Fruit fly (Drosophila melanogaster) whole organism, pupa: Measurements from ENCODE around the gene mRpS33.

ENCODE experiments used
- CG12605 ChIP-seq: fragments of 200-800 bp; sonication (Bioruptor generic); IDR thresholded peaks from 2 replicates; pipeline ENCODE4 v1.3.6; 2022; ENCODE audit warnings: missing biosample characterization, missing genetic modification characterization
- CG13204 ChIP-seq: fragments of 200-800 bp; sonication (Bioruptor generic); optimal IDR thresholded peaks from 2 replicates; lab custom pipeline; 2018; ENCODE audit warnings: missing biosample characterization, mild to moderate bottlenecking, missing genetic modification characterization, moderate library complexity
- CG17806 ChIP-seq: fragments of 200-800 bp; sonication (Bioruptor generic); optimal IDR thresholded peaks from 2 replicates; lab custom pipeline; 2018; ENCODE audit warnings: missing biosample characterization, mild to moderate bottlenecking, missing genetic modification characterization, moderate library complexity
- CG32121 ChIP-seq: fragments of 200-800 bp; sonication (Bioruptor generic); IDR thresholded peaks from 2 replicates; pipeline ENCODE4 v1.3.6; 2022; ENCODE audit warnings: missing biosample characterization, missing genetic modification characterization
- CG34367 ChIP-seq: fragments of 200-800 bp; sonication (Bioruptor generic); optimal IDR thresholded peaks from 2 replicates; lab custom pipeline; 2018; ENCODE audit warnings: missing biosample characterization, mild to moderate bottlenecking, missing genetic modification characterization
- CG8301 ChIP-seq: fragments of 200-800 bp; sonication (Bioruptor generic); optimal IDR thresholded peaks from 2 replicates; lab custom pipeline; 2018; ENCODE audit warnings: missing biosample characterization, mild to moderate bottlenecking, missing genetic modification characterization
- D1 ChIP-seq: fragments of 200-800 bp; sonication (Bioruptor generic); optimal IDR thresholded peaks from 2 replicates; lab custom pipeline; 2018; ENCODE audit warnings: missing biosample characterization, mild to moderate bottlenecking, missing genetic modification characterization, moderate library complexity
- EcR ChIP-seq: fragments of 200-800 bp; sonication (Bioruptor generic); optimal IDR thresholded peaks from 3 replicates; lab custom pipeline; 2019; ENCODE audit warnings: missing biosample characterization, missing genetic modification characterization, mild to moderate bottlenecking, moderate library complexity, missing genetic modification reagents
- Ets98B ChIP-seq: fragments of 200-800 bp; sonication (Bioruptor generic); IDR thresholded peaks from 2 replicates; pipeline ENCODE4 v1.3.6; 2022; ENCODE audit warnings: missing biosample characterization, missing genetic modification characterization
- Pif1A ChIP-seq: fragments of 200-800 bp; sonication (Bioruptor generic); optimal IDR thresholded peaks from 3 replicates; lab custom pipeline; 2016; ENCODE audit warnings: missing biosample characterization, missing genetic modification characterization
- Pif1B ChIP-seq: fragments of 200-800 bp; sonication (Bioruptor generic); optimal IDR thresholded peaks from 3 replicates; lab custom pipeline; 2016; ENCODE audit warnings: missing biosample characterization, missing genetic modification characterization
- Snoo ChIP-seq: fragments of 200-800 bp; sonication (Bioruptor generic); optimal IDR thresholded peaks from 3 replicates; lab custom pipeline; 2017; ENCODE audit warnings: missing biosample characterization, mild to moderate bottlenecking, missing genetic modification characterization, inconsistent platforms
- fd96Ca ChIP-seq: fragments of 200-800 bp; sonication (Bioruptor generic); IDR thresholded peaks from 3 replicates; pipeline ENCODE4 v1.3.6; 2022; ENCODE audit warnings: missing biosample characterization, missing genetic modification characterization
- gl ChIP-seq: fragments of 200-800 bp; sonication (Bioruptor generic); optimal IDR thresholded peaks from 2 replicates; lab custom pipeline; 2018; ENCODE audit warnings: missing biosample characterization, mild to moderate bottlenecking, missing genetic modification characterization

DNA sequence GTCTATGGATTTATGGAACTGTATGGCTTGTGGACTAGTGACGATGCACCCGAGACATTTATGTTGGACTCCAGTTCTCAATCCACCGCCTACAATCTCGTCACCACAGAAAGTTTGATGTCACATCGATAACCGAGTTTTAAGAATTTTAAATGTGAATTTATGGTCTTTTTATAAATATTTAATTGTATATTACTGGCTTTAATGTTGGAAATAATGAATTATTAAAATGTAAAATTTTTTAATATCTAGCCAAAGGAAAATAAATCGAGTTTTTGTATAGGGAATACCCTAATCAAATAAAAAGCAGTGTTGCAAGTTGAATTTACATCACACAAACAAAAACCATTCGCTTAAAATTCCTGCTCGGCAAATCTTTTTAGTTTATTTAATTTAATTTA, 3.7 kb downstream of the mRpS33 start, which contains the start of gene Fntb:
- no peak for TF ChIP-seq D1
- TF ChIP-seq CG32121: peak; percentile 56
- no peak for TF ChIP-seq EcR (GFP tag; lab: Kevin White, UChicago)
- TF ChIP-seq CG17806 (tag; lab: Kevin White, UChicago): peak; percentile 62
- peak; percentile 40 for TF ChIP-seq CG34367 (tag; lab: Kevin White, UChicago)
- no peak for TF ChIP-seq CG13204
- no peak for TF ChIP-seq Pif1B
- TF ChIP-seq gl (tag; lab: Kevin White, UChicago): no peak
- no peak for TF ChIP-seq Pif1A (GFP tag; lab: Kevin White, UChicago)
- no peak for TF ChIP-seq fd96Ca (GFP tag; lab: Robert Waterston, UW)
- no peak; the same call in 1 of the 2 replicates for TF ChIP-seq Ets98B (GFP tag; lab: Robert Waterston, UW)
- peak; percentile 35 for TF ChIP-seq Snoo (tag; lab: Kevin White, UChicago)
- peak; percentile 66 for TF ChIP-seq CG8301 (tag; lab: Kevin White, UChicago)
- peak; percentile 37; the same call in 1 of the 2 replicates for TF ChIP-seq CG12605 (GFP tag; lab: Robert Waterston, UW)
